Fruit fly (Drosophila melanogaster) whole organism, embryonic: Measurements from ENCODE around the gene tst.
A peak's percentile ranks its signal among the peaks of the same experiment; 100 is the strongest.

ENCODE experiments used
- Antp ChIP-seq: fragments of 200-800 bp; sonication (Bioruptor generic); optimal IDR thresholded peaks from 3 replicates; lab custom pipeline; 2016; ENCODE audit warnings: missing biosample characterization, missing genetic modification characterization
- Atf3 ChIP-seq: fragments of 200-800 bp; sonication (Bioruptor generic); optimal IDR thresholded peaks from 3 replicates; lab custom pipeline; 2016; ENCODE audit warnings: missing biosample characterization, missing genetic modification characterization
- Awh ChIP-seq: fragments of 200-800 bp; sonication (Bioruptor generic); IDR thresholded peaks from 2 replicates; pipeline ENCODE4, ENCODE4 v1.3.6; 2022; ENCODE audit warnings: missing biosample characterization, missing genetic modification characterization
- BEAF-32 ChIP-seq: fragments of 200-800 bp; sonication (Bioruptor generic); optimal IDR thresholded peaks from 3 replicates; lab custom pipeline; 2017; ENCODE audit warnings: missing biosample characterization, missing genetic modification characterization, mild to moderate bottlenecking, moderate library complexity, missing genetic modification reagents
- CG10267 ChIP-seq: fragments of 200-800 bp; sonication (Bioruptor generic); optimal IDR thresholded peaks from 2 replicates; lab custom pipeline; 2018; ENCODE audit warnings: missing biosample characterization, mild to moderate bottlenecking, missing genetic modification characterization, moderate library complexity
- CG11695 ChIP-seq: fragments of 200-800 bp; sonication (Bioruptor generic); IDR thresholded peaks from 3 replicates; pipeline ENCODE4 v1.3.6; 2022; ENCODE audit warnings: missing biosample characterization, missing genetic modification characterization
- CG12104 ChIP-seq: fragments of 200-800 bp; sonication (Bioruptor generic); optimal IDR thresholded peaks from 3 replicates; lab custom pipeline; 2016; ENCODE audit warnings: missing biosample characterization, missing genetic modification characterization
- CG15073 ChIP-seq: fragments of 200-800 bp; sonication (Bioruptor generic); optimal IDR thresholded peaks from 2 replicates; lab custom pipeline; 2016; ENCODE audit warnings: missing biosample characterization, missing genetic modification characterization
- CG15696 ChIP-seq: fragments of 200-800 bp; sonication (Bioruptor generic); optimal IDR thresholded peaks from 2 replicates; lab custom pipeline; 2019; ENCODE audit warnings: missing biosample characterization, mild to moderate bottlenecking, missing genetic modification characterization, moderate library complexity
- CG1647 ChIP-seq: fragments of 200-800 bp; sonication (Bioruptor generic); optimal IDR thresholded peaks from 3 replicates; lab custom pipeline; 2016; ENCODE audit warnings: missing biosample characterization, missing genetic modification characterization
- CG1792 ChIP-seq: fragments of 200-800 bp; sonication (Bioruptor generic); optimal IDR thresholded peaks from 2 replicates; lab custom pipeline; 2016; ENCODE audit warnings: missing biosample characterization, missing genetic modification characterization
- CG2129 ChIP-seq: fragments of 200-800 bp; sonication (Bioruptor generic); IDR thresholded peaks from 2 replicates; pipeline ENCODE4 v1.3.6; 2022; ENCODE audit warnings: missing biosample characterization, missing genetic modification characterization; ENCODE audit not compliant: partially characterized antibody
- CG2875 ChIP-seq: fragments of 200-800 bp; sonication (Bioruptor generic); optimal IDR thresholded peaks from 2 replicates; lab custom pipeline; 2017; ENCODE audit warnings: missing biosample characterization, mild to moderate bottlenecking, missing genetic modification characterization, missing genetic modification reagents
- CG32767 ChIP-seq: fragments of 200-800 bp; sonication (Bioruptor generic); IDR thresholded peaks from 2 replicates; pipeline ENCODE4 v1.3.6; 2022; ENCODE audit warnings: missing biosample characterization, missing genetic modification characterization
- CG5953 ChIP-seq: fragments of 200-800 bp; sonication (Bioruptor generic); IDR thresholded peaks from 2 replicates; pipeline ENCODE4 v1.3.6; 2022; ENCODE audit warnings: missing biosample characterization, missing genetic modification characterization
- CG8281 ChIP-seq: fragments of 200-800 bp; sonication (Bioruptor generic); optimal IDR thresholded peaks from 2 replicates; lab custom pipeline; 2018; ENCODE audit warnings: missing biosample characterization, mild to moderate bottlenecking, missing genetic modification characterization, moderate library complexity
- CHES-1-like ChIP-seq: fragments of 200-800 bp; sonication (Bioruptor generic); optimal IDR thresholded peaks from 2 replicates; lab custom pipeline; 2016; ENCODE audit warnings: missing biosample characterization, missing genetic modification characterization
- CkIIα-i1 ChIP-seq: fragments of 200-800 bp; sonication (Bioruptor generic); IDR thresholded peaks from 2 replicates; pipeline ENCODE4 v1.3.6; 2022; ENCODE audit warnings: missing biosample characterization, missing genetic modification characterization
- Dref ChIP-seq: fragments of 200-800 bp; sonication (Bioruptor generic); IDR thresholded peaks from 2 replicates; pipeline ENCODE4 v1.3.6; 2022; ENCODE audit warnings: missing biosample characterization, missing genetic modification characterization
- Eip74EF ChIP-seq, 2 experiments: fragments of 200-800 bp in 1 of 2; fragments of >200 bp in 1 of 2; sonication (Bioruptor generic) in 1 of 2; optimal IDR thresholded peaks; 2 replicates each; lab custom pipeline; 2017 to 2019; ENCODE audit warnings: missing biosample characterization in 2 of 2, missing genetic modification characterization in 2 of 2, mild to moderate bottlenecking in 1 of 2, moderate library complexity in 1 of 2
- H15 ChIP-seq: fragments of 200-800 bp; sonication (Bioruptor generic); IDR thresholded peaks from 3 replicates; pipeline ENCODE4 v1.3.6; 2022; ENCODE audit warnings: missing biosample characterization, missing genetic modification characterization
- HHEX ChIP-seq: fragments of 200-800 bp; sonication (Bioruptor generic); optimal IDR thresholded peaks from 3 replicates; lab custom pipeline; 2017; ENCODE audit warnings: missing biosample characterization, mild to moderate bottlenecking, missing genetic modification characterization, missing genetic modification reagents
- Hr3 ChIP-seq: fragments of 200-800 bp; sonication (Bioruptor generic); optimal IDR thresholded peaks from 3 replicates; lab custom pipeline; 2016; ENCODE audit warnings: missing biosample characterization, missing genetic modification characterization
- Lpt ChIP-seq: fragments of >200 bp; optimal IDR thresholded peaks from 2 replicates; lab custom pipeline; 2018; ENCODE audit warnings: missing biosample characterization, missing genetic modification characterization
- MBD-R2 ChIP-seq: fragments of 200-800 bp; sonication (Bioruptor generic); IDR thresholded peaks from 2 replicates; pipeline ENCODE4 v1.3.6; 2022; ENCODE audit warnings: missing biosample characterization, missing genetic modification characterization
- Meics ChIP-seq: fragments of 200-800 bp; sonication (Bioruptor generic); optimal IDR thresholded peaks from 2 replicates; lab custom pipeline; 2017; ENCODE audit warnings: missing biosample characterization, mild to moderate bottlenecking, missing genetic modification characterization
- Opbp ChIP-seq: fragments of 200-800 bp; sonication (Bioruptor generic); IDR thresholded peaks from 3 replicates; pipeline ENCODE4 v1.3.6; 2022; ENCODE audit warnings: missing biosample characterization, missing genetic modification characterization; ENCODE audit not compliant: partially characterized antibody
- Ravus ChIP-seq: fragments of 200-800 bp; sonication (Bioruptor generic); IDR thresholded peaks from 2 replicates; pipeline ENCODE4 v1.3.6; 2022; ENCODE audit warnings: missing biosample characterization, missing genetic modification characterization
- Sox100B ChIP-seq: fragments of 200-800 bp; sonication (Bioruptor generic); optimal IDR thresholded peaks from 3 replicates; lab custom pipeline; 2018; ENCODE audit warnings: missing biosample characterization, mild to moderate bottlenecking, missing genetic modification characterization
- Sox102F ChIP-seq: fragments of 200-800 bp; sonication (Bioruptor generic); optimal IDR thresholded peaks from 2 replicates; lab custom pipeline; 2018; ENCODE audit warnings: missing biosample characterization, mild to moderate bottlenecking, missing genetic modification characterization, moderate library complexity
- Xbp1 ChIP-seq: fragments of 200-800 bp; sonication (Bioruptor generic); optimal IDR thresholded peaks from 3 replicates; lab custom pipeline; 2016; ENCODE audit warnings: missing biosample characterization, mild to moderate bottlenecking, missing genetic modification characterization
- chif ChIP-seq, 2 experiments: fragments of 200-800 bp; sonication (Bioruptor generic); optimal IDR thresholded peaks; 3 replicates each; lab custom pipeline; 2016; ENCODE audit warnings: missing biosample characterization in 2 of 2, missing genetic modification characterization in 2 of 2
- dimm ChIP-seq: fragments of 200-800 bp; sonication (Bioruptor generic); IDR thresholded peaks from 2 replicates; pipeline ENCODE4 v1.3.6; 2022; ENCODE audit warnings: missing biosample characterization, missing genetic modification characterization
- fd102C ChIP-seq: fragments of 200-800 bp; sonication (Bioruptor generic); optimal IDR thresholded peaks from 2 replicates; lab custom pipeline; 2018; ENCODE audit warnings: missing biosample characterization, mild to moderate bottlenecking, missing genetic modification characterization, moderate library complexity
- gfzf ChIP-seq: fragments of 200-800 bp; sonication (Bioruptor generic); optimal IDR thresholded peaks from 2 replicates; lab custom pipeline; 2016; ENCODE audit warnings: missing biosample characterization, mild to moderate bottlenecking, missing genetic modification characterization, moderate library complexity
- grau ChIP-seq: fragments of 200-800 bp; optimal IDR thresholded peaks from 3 replicates; lab custom pipeline; 2019; ENCODE audit warnings: missing biosample characterization, mild to moderate bottlenecking, missing genetic modification characterization, moderate library complexity
- kay ChIP-seq: fragments of 200-800 bp; sonication (Bioruptor generic); optimal IDR thresholded peaks from 2 replicates; lab custom pipeline; 2016; ENCODE audit warnings: missing biosample characterization, missing genetic modification characterization
- klu ChIP-seq: fragments of 200-800 bp; sonication (Bioruptor generic); IDR thresholded peaks from 2 replicates; pipeline ENCODE4 v1.3.6; 2022; ENCODE audit warnings: missing biosample characterization, missing genetic modification characterization
- kni ChIP-seq: fragments of 200-800 bp; sonication (Bioruptor generic); optimal IDR thresholded peaks from 3 replicates; lab custom pipeline; 2017; ENCODE audit warnings: mild to moderate bottlenecking, missing biosample characterization, missing genetic modification reagents, missing genetic modification characterization
- mam ChIP-seq: fragments of 200-800 bp; sonication (Bioruptor generic); optimal IDR thresholded peaks from 3 replicates; lab custom pipeline; 2016; ENCODE audit warnings: missing biosample characterization, missing genetic modification characterization
- nerfin-1 ChIP-seq: fragments of 200-800 bp; sonication (Bioruptor generic); optimal IDR thresholded peaks from 3 replicates; lab custom pipeline; 2019; ENCODE audit warnings: missing biosample characterization, mild to moderate bottlenecking, missing genetic modification characterization, moderate library complexity
- oc ChIP-seq: fragments of 200-800 bp; sonication (Bioruptor generic); optimal IDR thresholded peaks from 2 replicates; lab custom pipeline; 2018; ENCODE audit warnings: missing biosample characterization, mild to moderate bottlenecking, missing genetic modification characterization, moderate library complexity
- odd ChIP-seq: fragments of 200-800 bp; sonication (Bioruptor generic); optimal IDR thresholded peaks from 2 replicates; lab custom pipeline; 2017; ENCODE audit warnings: missing biosample characterization, mild to moderate bottlenecking, missing genetic modification characterization
- p53 ChIP-seq: fragments of 200-800 bp; sonication (Bioruptor generic); optimal IDR thresholded peaks from 2 replicates; lab custom pipeline; 2016; ENCODE audit warnings: missing biosample characterization, missing genetic modification characterization
- slou ChIP-seq: fragments of 200-800 bp; sonication (Bioruptor generic); optimal IDR thresholded peaks from 3 replicates; lab custom pipeline; 2016; ENCODE audit warnings: missing biosample characterization, missing genetic modification characterization
- sr ChIP-seq: fragments of 200-800 bp; sonication (Bioruptor generic); IDR thresholded peaks from 3 replicates; pipeline ENCODE4 v1.3.6; 2022; ENCODE audit warnings: missing biosample characterization, missing genetic modification characterization
- stc ChIP-seq: fragments of 200-800 bp; sonication (Bioruptor generic); IDR thresholded peaks from 2 replicates; pipeline ENCODE4 v1.3.6; 2022; ENCODE audit warnings: missing biosample characterization, missing genetic modification characterization
- twi ChIP-seq: fragments of 200-800 bp; optimal IDR thresholded peaks from 2 replicates; lab custom pipeline; 2019; ENCODE audit warnings: missing biosample characterization, mild to moderate bottlenecking, missing genetic modification characterization, moderate library complexity

The tst gene

DNA sequence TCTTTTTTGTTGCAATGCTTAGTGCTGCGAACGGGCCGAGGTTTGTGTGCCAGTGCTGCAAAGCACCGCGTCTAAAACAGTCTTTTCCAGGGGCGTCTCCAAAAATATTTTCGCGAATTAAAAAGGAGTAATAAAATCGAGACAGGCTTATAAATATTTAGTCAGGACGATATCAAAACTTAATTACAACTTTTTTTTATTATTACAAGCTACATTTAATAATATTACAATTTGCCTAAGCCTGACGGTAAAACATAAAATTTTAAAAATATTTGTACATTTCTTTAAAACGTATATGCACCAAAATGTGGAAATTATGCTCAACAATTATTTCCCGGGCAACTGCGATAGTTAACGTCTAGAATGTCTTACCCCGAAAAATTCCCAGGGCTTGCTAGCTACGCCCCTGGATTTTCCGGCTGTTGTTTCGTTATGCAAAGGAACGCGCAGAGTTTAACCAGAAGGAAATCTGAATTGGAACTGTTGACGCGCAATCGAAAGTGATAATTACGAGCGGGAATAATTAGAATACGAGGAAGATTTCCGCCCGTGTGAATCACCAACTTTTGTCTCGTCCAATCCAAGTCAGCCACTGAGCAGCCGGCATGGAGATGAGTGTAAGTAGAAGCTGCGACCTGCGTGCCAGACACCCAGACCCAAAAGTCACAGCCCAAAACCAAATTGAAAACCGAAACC, 14.6 kb downstream of the tst start, which contains the start of the genes PTPMT1 and Hrd3 (continued):
- TF ChIP-seq CG12104 (GFP tag; lab: Kevin White, UChicago) (peak; percentile 99), CG5953 (GFP tag; lab: Robert Waterston, UW) (peak; percentile 82), CG15073 (GFP tag; lab: Kevin White, UChicago) (peak; percentile 89), CHES-1-like (peak; percentile 97), dimm (peak; percentile 77), CG2875 (peak; percentile 97), p53 (GFP tag; lab: Kevin White, UChicago) (peak; percentile 89), fd102C (GFP tag; lab: Kevin White, UChicago) (peak; percentile 73), Sox100B (peak; percentile 100)
- TF ChIP-seq, all 482 proteins: peak for 440

dm6 chr3R:23752728-23753127, 19.9 kb downstream of the tst start, which contains the start of the genes RanBP3 and Rpt5:
RanBP3 (minus strand) TSS chr3R:23752834.
Rpt5 (plus strand) TSS chr3R:23752876.
- TF ChIP-seq gfzf (GFP tag; lab: Kevin White, UChicago) (peak; percentile 27), Meics (GFP tag; lab: Kevin White, UChicago) (no peak), Atf3 (GFP tag; lab: Kevin White, UChicago) (no peak), twi (tag; lab: Kevin White, UChicago) (no peak), Sox102F (GFP tag; lab: Kevin White, UChicago) (no peak), Xbp1 (peak; percentile 55), odd (GFP tag; lab: Kevin White, UChicago) (no peak), CG8281 (tag; lab: Kevin White, UChicago) (no peak), stc (no peak), Eip74EF (GFP tag; optimal IDR thresholded peaks at IDR 0.05; lab: Kevin White, UChicago) (no peak), CkIIα-i1 (GFP tag; lab: Robert Waterston, UW) (no peak), CG2129 (GFP tag; lab: Robert Waterston, UW) (peak; percentile 46; the same call in 1 of the 2 replicates), Awh (GFP tag; lab: Robert Waterston, UW) (no peak), kay (GFP tag; lab: Kevin White, UChicago) (peak; percentile 42), CG1647 (GFP tag; lab: Kevin White, UChicago) (peak; percentile 56), grau (tag; lab: Kevin White, UChicago) (peak; percentile 41), CG32767 (GFP tag; lab: Robert Waterston, UW) (no peak), Dref (GFP tag; lab: Robert Waterston, UW) (peak; percentile 95), H15 (peak; percentile 6; the same call in 1 of the 3 replicates), Hr3 (GFP tag; lab: Kevin White, UChicago) (peak; percentile 19), klu (GFP tag; lab: Robert Waterston, UW) (no peak), nerfin-1 (peak; percentile 9), BEAF-32 (GFP tag; lab: Kevin White, UChicago) (peak; percentile 82), Lpt (GFP tag; lab: Kevin White, UChicago) (no peak), Antp (peak; percentile 61), MBD-R2 (GFP tag; lab: Robert Waterston, UW) (peak; percentile 95), slou (GFP tag; lab: Kevin White, UChicago) (no peak), oc (tag; lab: Kevin White, UChicago) (no peak), CG1792 (peak; percentile 65), CG15696 (no peak), chif (GFP tag; optimal IDR thresholded peaks at IDR 0.05; lab: Kevin White, UChicago) (no peak), mam (peak; percentile 73), Opbp (GFP tag; lab: Robert Waterston, UW) (peak; percentile 90), CG11695 (GFP tag; lab: Robert Waterston, UW) (0 out of 3 replicates have a peak, but pooled peaks have one; percentile 42), sr (GFP tag; lab: Robert Waterston, UW) (no peak), CG10267 (tag; lab: Kevin White, UChicago) (peak; percentile 98), Ravus (GFP tag; lab: Robert Waterston, UW) (no peak), HHEX (GFP tag; lab: Kevin White, UChicago) (no peak), fd102C (GFP tag; lab: Kevin White, UChicago) (no peak), kni (no peak), CG2875 (no peak)
